Fruit fly (Drosophila melanogaster): ENCODE data around the gene CG9801.

Gene CG9801

dm6 chr3R:8712722-8713131 is 34.7 kb downstream of the CG9801 start, which contains the start of gene CG8112 (continued):
- TF ChIP-seq crc (GFP tag; optimal IDR thresholded peaks at IDR 0.05) (no peak), Asciz (GFP tag; optimal IDR thresholded peaks at IDR 0.05) (peak; percentile 12), ewg (GFP tag; optimal IDR thresholded peaks at IDR 0.05) (no peak), Nf-YC (tag; optimal IDR thresholded peaks at IDR 0.05) (no peak), cwo (GFP tag; optimal IDR thresholded peaks at IDR 0.05) (peak; percentile 24), her (GFP tag; optimal IDR thresholded peaks at IDR 0.05) (no peak), Fer1 (GFP tag; optimal IDR thresholded peaks at IDR 0.05) (no peak), schlank (tag; optimal IDR thresholded peaks at IDR 0.05) (no peak), Bgb (GFP tag; IDR thresholded peaks at IDR 0.05; ENCODE audit: partially characterized antibody) (no peak), gem (tag; optimal IDR thresholded peaks at IDR 0.05) (peak; percentile 64), en (GFP tag; optimal IDR thresholded peaks at IDR 0.05) (no peak), CG8388 (GFP tag; optimal IDR thresholded peaks at IDR 0.05) (peak; percentile 14), Gug (GFP tag; IDR thresholded peaks at IDR 0.05) (no peak), Myb (GFP tag; optimal IDR thresholded peaks at IDR 0.05) (no peak), CG10209 (GFP tag; optimal IDR thresholded peaks at IDR 0.05) (peak; percentile 16), CG8478 (optimal IDR thresholded peaks at IDR 0.05) (no peak), CG11723 (GFP tag; optimal IDR thresholded peaks at IDR 0.05) (no peak), CG4360 (GFP tag; IDR thresholded peaks at IDR 0.05) (no peak), Dfd (GFP tag; optimal IDR thresholded peaks at IDR 0.05) (no peak), hb (GFP tag; IDR thresholded peaks at IDR 0.05; ENCODE audit: partially characterized antibody) (no peak), CG12104 (GFP tag; optimal IDR thresholded peaks at IDR 0.05) (no peak), nmo (GFP tag; optimal IDR thresholded peaks at IDR 0.05) (peak; percentile 3), CG14441 (GFP tag; IDR thresholded peaks at IDR 0.05) (no peak), CG15514 (GFP tag; optimal IDR thresholded peaks at IDR 0.05) (peak; percentile 24), sens-2 (GFP tag; IDR thresholded peaks at IDR 0.05) (no peak), CG6272 (GFP tag; IDR thresholded peaks at IDR 0.05) (no peak; the same call in 1 of the 2 replicates), Taf1 (GFP tag; IDR thresholded peaks at IDR 0.05) (no peak), CG4282 (GFP tag; optimal IDR thresholded peaks at IDR 0.05) (no peak), CG7839 (tag; optimal IDR thresholded peaks at IDR 0.05) (peak; percentile 14), CG8924 (tag; optimal IDR thresholded peaks at IDR 0.05) (peak; percentile 44), slp2 (GFP tag; optimal IDR thresholded peaks at IDR 0.05) (no peak), CG7928 (GFP tag; optimal IDR thresholded peaks at IDR 0.05) (no peak), CG9727 (GFP tag; optimal IDR thresholded peaks at IDR 0.05) (peak; percentile 28), CG4820 (GFP tag; optimal IDR thresholded peaks at IDR 0.05) (no peak), Sry-β (GFP tag; optimal IDR thresholded peaks at IDR 0.05) (no peak), Ada2b (GFP tag; IDR thresholded peaks at IDR 0.05) (no peak; the same call in 1 of the 2 replicates), lbe (GFP tag; optimal IDR thresholded peaks at IDR 0.05) (peak; percentile 32), Hr39 (optimal IDR thresholded peaks at IDR 0.05) (no peak), CG11695 (GFP tag; IDR thresholded peaks at IDR 0.05) (no peak), BtbVII (GFP tag; optimal IDR thresholded peaks at IDR 0.05) (no peak), CG4328 (GFP tag; optimal IDR thresholded peaks at IDR 0.05) (no peak), CG31224 (GFP tag; IDR thresholded peaks at IDR 0.05) (no peak), z (GFP tag; IDR thresholded peaks at IDR 0.05) (no peak), CG30431 (GFP tag; optimal IDR thresholded peaks at IDR 0.05) (no peak), BEAF-32 (GFP tag; optimal IDR thresholded peaks at IDR 0.05) (no peak), ssp (GFP tag; IDR thresholded peaks at IDR 0.05) (no peak), Drgx (GFP tag; IDR thresholded peaks at IDR 0.05) (peak; percentile 35; the same call in 1 of the 2 replicates), zen (tag; optimal IDR thresholded peaks at IDR 0.05) (no peak), CoRest (tag; optimal IDR thresholded peaks at IDR 0.05) (peak; percentile 32), CG17568 (GFP tag; optimal IDR thresholded peaks at IDR 0.05) (no peak), Antp (GFP tag; optimal IDR thresholded peaks at IDR 0.05) (no peak), CG18262 (tag; optimal IDR thresholded peaks at IDR 0.05) (peak; percentile 57)
